Worm (Caenorhabditis elegans) whole organism, L4 larva: ENCODE results near the gene rhr-2.

Source experiments
- fos-1 ChIP-seq: fragments of 150-350 bp; optimal IDR thresholded peaks from 2 replicates; lab custom pipeline; 2014; ENCODE audit warnings: missing biosample characterization, missing genetic modification characterization
- nhr-237 ChIP-seq: sonication (generic microtip); optimal IDR thresholded peaks from 2 replicates; lab custom pipeline; 2017; ENCODE audit warnings: missing biosample characterization, missing genetic modification characterization
- unc-130 ChIP-seq: sonication (generic microtip); optimal IDR thresholded peaks from 2 replicates; lab custom pipeline; 2016; ENCODE audit warnings: missing genetic modification reagents, missing genetic modification characterization, missing compliant biosample characterization
- unc-62 ChIP-seq, 3 experiments: fragments of 150-350 bp in 1 of 3; sonication (generic microtip); optimal IDR thresholded peaks in 2 of 3; peaks in 1 of 3; 1 replicate in 1 of 3; 2 replicates in 2 of 3; lab custom pipeline; 2014 to 2017; ENCODE audit warnings: missing biosample characterization in 3 of 3, missing genetic modification characterization in 3 of 3, missing genetic modification reagents in 3 of 3, missing genotype in 1 of 3

ce11 chrV:11751480-11751879 lies 21.5 kb upstream of the rhr-2 start:
- TF ChIP-seq fos-1 (tag; lab: Kevin White, UChicago): no peak
- TF ChIP-seq unc-62 (GFP tag; optimal IDR thresholded peaks at IDR 0.05 in 1 of 2; lab: Kevin White, UChicago): no peak
- TF ChIP-seq unc-62 (tag; optimal IDR thresholded peaks at IDR 0.05; lab: Kevin White, UChicago): no peak
- TF ChIP-seq unc-130: no peak
- no peak for TF ChIP-seq nhr-237 (tag; lab: Kevin White, UChicago)
